Fruit fly (Drosophila melanogaster) whole organism, embryonic: ENCODE measurements around the gene CG17187.
A peak's percentile ranks its signal among the peaks of the same experiment; 100 is the strongest.

Source experiments
- Antp ChIP-seq: fragments of 200-800 bp; sonication (Bioruptor generic); optimal IDR thresholded peaks from 3 replicates; lab custom pipeline; 2016; ENCODE audit warnings: missing biosample characterization, missing genetic modification characterization
- BEAF-32 ChIP-seq: fragments of 200-800 bp; sonication (Bioruptor generic); optimal IDR thresholded peaks from 3 replicates; lab custom pipeline; 2017; ENCODE audit warnings: missing biosample characterization, missing genetic modification characterization, mild to moderate bottlenecking, moderate library complexity, missing genetic modification reagents
- Bdp1 ChIP-seq: fragments of 200-800 bp; sonication (Bioruptor generic); optimal IDR thresholded peaks from 3 replicates; lab custom pipeline; 2016; ENCODE audit warnings: missing biosample characterization, missing genetic modification characterization
- CG10267 ChIP-seq: fragments of 200-800 bp; sonication (Bioruptor generic); optimal IDR thresholded peaks from 2 replicates; lab custom pipeline; 2018; ENCODE audit warnings: missing biosample characterization, mild to moderate bottlenecking, missing genetic modification characterization, moderate library complexity
- CG11456 ChIP-seq: fragments of 200-800 bp; sonication (Bioruptor generic); IDR thresholded peaks from 3 replicates; pipeline ENCODE4 v1.3.6; 2022; ENCODE audit warnings: missing biosample characterization, missing genetic modification characterization
- CG11696 ChIP-seq: fragments of 200-800 bp; sonication (Bioruptor generic); IDR thresholded peaks from 2 replicates; pipeline ENCODE4 v1.3.6; 2022; ENCODE audit warnings: missing biosample characterization, missing genetic modification characterization
- CG12071 ChIP-seq: fragments of 200-800 bp; sonication (Bioruptor generic); optimal IDR thresholded peaks from 3 replicates; lab custom pipeline; 2018; ENCODE audit warnings: missing biosample characterization, mild to moderate bottlenecking, missing genetic modification characterization
- CG12104 ChIP-seq: fragments of 200-800 bp; sonication (Bioruptor generic); optimal IDR thresholded peaks from 3 replicates; lab custom pipeline; 2016; ENCODE audit warnings: missing biosample characterization, missing genetic modification characterization
- CG14667 ChIP-seq: fragments of 200-800 bp; sonication (Bioruptor generic); IDR thresholded peaks from 2 replicates; pipeline ENCODE4 v1.3.6; 2022; ENCODE audit warnings: missing biosample characterization, missing genetic modification characterization
- CG15601 ChIP-seq: fragments of 200-800 bp; sonication (Bioruptor generic); optimal IDR thresholded peaks from 3 replicates; lab custom pipeline; 2019; ENCODE audit warnings: missing biosample characterization, mild to moderate bottlenecking, missing genetic modification characterization, moderate library complexity
- CG16863 ChIP-seq: fragments of 200-800 bp; sonication (Bioruptor generic); optimal IDR thresholded peaks from 3 replicates; lab custom pipeline; 2016; ENCODE audit warnings: missing biosample characterization, missing genetic modification characterization
- CG18619 ChIP-seq: fragments of 200-800 bp; sonication (Bioruptor generic); optimal IDR thresholded peaks from 3 replicates; lab custom pipeline; 2017; ENCODE audit warnings: missing biosample characterization, mild to moderate bottlenecking, missing genetic modification characterization
- CG3847 ChIP-seq: fragments of 200-800 bp; sonication (Bioruptor generic); IDR thresholded peaks from 2 replicates; pipeline ENCODE4 v1.3.6; 2022; ENCODE audit warnings: missing biosample characterization, missing genetic modification characterization
- CG42726 ChIP-seq: fragments of 200-800 bp; sonication (Bioruptor generic); IDR thresholded peaks from 2 replicates; pipeline ENCODE4 v1.3.6; 2022; ENCODE audit warnings: missing biosample characterization, missing genetic modification characterization; ENCODE audit not compliant: partially characterized antibody
- CG4404 ChIP-seq: fragments of 200-800 bp; sonication (Bioruptor generic); IDR thresholded peaks from 2 replicates; pipeline ENCODE4 v1.3.6; 2022; ENCODE audit warnings: missing biosample characterization, missing genetic modification characterization
- CG5245 ChIP-seq: fragments of 200-800 bp; sonication (Bioruptor generic); optimal IDR thresholded peaks from 3 replicates; lab custom pipeline; 2016; ENCODE audit warnings: missing biosample characterization, missing genetic modification characterization
- CG6791 ChIP-seq: fragments of 200-800 bp; sonication (Bioruptor generic); IDR thresholded peaks from 3 replicates; pipeline ENCODE4 v1.3.6; 2022; ENCODE audit warnings: missing biosample characterization, missing genetic modification characterization; ENCODE audit not compliant: partially characterized antibody
- E2f2 ChIP-seq: fragments of 200-800 bp; sonication (Bioruptor generic); IDR thresholded peaks from 2 replicates; pipeline ENCODE4 v1.3.6; 2022; ENCODE audit warnings: missing biosample characterization, missing genetic modification characterization
- ERR ChIP-seq: fragments of 200-800 bp; sonication (Bioruptor generic); optimal IDR thresholded peaks from 2 replicates; lab custom pipeline; 2016; ENCODE audit warnings: missing biosample characterization, missing genetic modification characterization
- Ets97D ChIP-seq: fragments of 200-800 bp; sonication (Bioruptor generic); optimal IDR thresholded peaks from 3 replicates; lab custom pipeline; 2016; ENCODE audit warnings: missing biosample characterization, missing genetic modification characterization
- Gsc ChIP-seq: fragments of 200-800 bp; sonication (Bioruptor generic); IDR thresholded peaks from 2 replicates; pipeline ENCODE4 v1.3.6; 2022; ENCODE audit warnings: missing biosample characterization, missing genetic modification characterization
- HHEX ChIP-seq: fragments of 200-800 bp; sonication (Bioruptor generic); optimal IDR thresholded peaks from 3 replicates; lab custom pipeline; 2017; ENCODE audit warnings: missing biosample characterization, mild to moderate bottlenecking, missing genetic modification characterization, missing genetic modification reagents
- Hand ChIP-seq: fragments of 200-800 bp; sonication (Bioruptor generic); optimal IDR thresholded peaks from 2 replicates; lab custom pipeline; 2017; ENCODE audit warnings: mild to moderate bottlenecking, missing biosample characterization, missing genetic modification reagents, missing genetic modification characterization
- Hr3 ChIP-seq: fragments of 200-800 bp; sonication (Bioruptor generic); optimal IDR thresholded peaks from 3 replicates; lab custom pipeline; 2016; ENCODE audit warnings: missing biosample characterization, missing genetic modification characterization
- Hsf ChIP-seq: fragments of 200-800 bp; sonication (Bioruptor generic); optimal IDR thresholded peaks from 3 replicates; lab custom pipeline; 2016; ENCODE audit warnings: missing biosample characterization, missing genetic modification characterization
- Jarid2 ChIP-seq: fragments of 200-800 bp; sonication (Bioruptor generic); optimal IDR thresholded peaks from 3 replicates; lab custom pipeline; 2017; ENCODE audit warnings: mild to moderate bottlenecking, missing biosample characterization, missing genetic modification reagents, missing genetic modification characterization
- Lhr ChIP-seq: fragments of 200-800 bp; sonication (Bioruptor generic); optimal IDR thresholded peaks from 3 replicates; lab custom pipeline; 2017; ENCODE audit warnings: mild to moderate bottlenecking, missing biosample characterization, missing genetic modification reagents, missing genetic modification characterization
- Mad ChIP-seq: fragments of 200-800 bp; sonication (Bioruptor generic); optimal IDR thresholded peaks from 2 replicates; lab custom pipeline; 2016; ENCODE audit warnings: missing biosample characterization, missing genetic modification characterization
- Myb ChIP-seq: fragments of 200-800 bp; sonication (Bioruptor generic); optimal IDR thresholded peaks from 2 replicates; lab custom pipeline; 2016; ENCODE audit warnings: missing biosample characterization, missing genetic modification characterization
- Neu2 ChIP-seq: fragments of 200-800 bp; sonication (Bioruptor generic); optimal IDR thresholded peaks from 3 replicates; lab custom pipeline; 2016; ENCODE audit warnings: missing biosample characterization, missing genetic modification characterization, borderline replicate concordance
- Optix ChIP-seq: fragments of 200-800 bp; sonication (Bioruptor generic); IDR thresholded peaks from 3 replicates; pipeline ENCODE4 v1.3.6; 2022; ENCODE audit warnings: missing biosample characterization, missing genetic modification characterization
- Six4 ChIP-seq: fragments of 200-800 bp; sonication (Bioruptor generic); optimal IDR thresholded peaks from 2 replicates; lab custom pipeline; 2016; ENCODE audit warnings: missing biosample characterization, missing genetic modification characterization
- ash1 ChIP-seq: fragments of 200-800 bp; sonication (Bioruptor generic); optimal IDR thresholded peaks from 2 replicates; lab custom pipeline; 2018; ENCODE audit warnings: missing biosample characterization, mild to moderate bottlenecking, missing genetic modification characterization
- az2 ChIP-seq: fragments of 200-800 bp; sonication (Bioruptor generic); optimal IDR thresholded peaks from 3 replicates; lab custom pipeline; 2016; ENCODE audit warnings: missing biosample characterization, missing genetic modification characterization
- bcd ChIP-seq: fragments of 200-800 bp; sonication (Bioruptor generic); optimal IDR thresholded peaks from 2 replicates; lab custom pipeline; 2017; ENCODE audit warnings: missing biosample characterization, mild to moderate bottlenecking, missing genetic modification characterization
- cwo ChIP-seq: fragments of 200-800 bp; sonication (Bioruptor generic); optimal IDR thresholded peaks from 3 replicates; lab custom pipeline; 2017; ENCODE audit warnings: missing biosample characterization, missing genetic modification characterization, mild to moderate bottlenecking, moderate library complexity, missing genetic modification reagents
- ems ChIP-seq: fragments of 200-800 bp; sonication (Bioruptor generic); optimal IDR thresholded peaks from 3 replicates; lab custom pipeline; 2016; ENCODE audit warnings: missing biosample characterization, missing genetic modification characterization
- en ChIP-seq: fragments of 200-800 bp; sonication (Bioruptor generic); optimal IDR thresholded peaks from 2 replicates; lab custom pipeline; 2016; ENCODE audit warnings: missing biosample characterization, missing genetic modification characterization
- eyg ChIP-seq: fragments of 200-800 bp; sonication (Bioruptor generic); optimal IDR thresholded peaks from 3 replicates; lab custom pipeline; 2016; ENCODE audit warnings: missing biosample characterization, missing genetic modification characterization
- gfzf ChIP-seq: fragments of 200-800 bp; sonication (Bioruptor generic); optimal IDR thresholded peaks from 2 replicates; lab custom pipeline; 2016; ENCODE audit warnings: missing biosample characterization, mild to moderate bottlenecking, missing genetic modification characterization, moderate library complexity
- hkb ChIP-seq, 2 experiments: fragments of 200-800 bp in 1 of 2; fragments of >200 bp in 1 of 2; sonication (Bioruptor generic) in 1 of 2; IDR thresholded peaks in 1 of 2; optimal IDR thresholded peaks in 1 of 2; 2 replicates each; pipeline versions ENCODE4 v1.3.6 to Lab custom; 2017 to 2022; ENCODE audit warnings: missing biosample characterization in 1 of 2, missing genetic modification characterization in 1 of 2
- luna ChIP-seq: fragments of 200-800 bp; sonication (Bioruptor generic); optimal IDR thresholded peaks from 2 replicates; lab custom pipeline; 2016; ENCODE audit warnings: missing biosample characterization, missing genetic modification characterization
- repo ChIP-seq: fragments of 200-800 bp; sonication (Bioruptor generic); optimal IDR thresholded peaks from 2 replicates; lab custom pipeline; 2016; ENCODE audit warnings: missing biosample characterization, missing genetic modification characterization
- sob ChIP-seq: fragments of 200-800 bp; sonication (Bioruptor generic); IDR thresholded peaks from 2 replicates; pipeline ENCODE4 v1.3.6; 2022; ENCODE audit warnings: missing biosample characterization, missing genetic modification characterization
- sr ChIP-seq: fragments of 200-800 bp; sonication (Bioruptor generic); IDR thresholded peaks from 3 replicates; pipeline ENCODE4 v1.3.6; 2022; ENCODE audit warnings: missing biosample characterization, missing genetic modification characterization
- ssp ChIP-seq: fragments of 200-800 bp; sonication (Bioruptor generic); IDR thresholded peaks from 2 replicates; pipeline ENCODE4 v1.3.6; 2022; ENCODE audit warnings: missing biosample characterization, missing genetic modification characterization
- tx ChIP-seq: fragments of 200-800 bp; sonication (Bioruptor generic); optimal IDR thresholded peaks from 2 replicates; lab custom pipeline; 2016; ENCODE audit warnings: missing biosample characterization, missing genetic modification characterization

Gene CG17187

dm6 chr3R:11211291-11212061, 20.2 kb downstream of the CG17187 start (continued):
- TF ChIP-seq HHEX (peak; percentile 60), CG4404 (GFP tag; lab: Robert Waterston, UW) (peak; percentile 37; the same call in 1 of the 2 replicates), Hand (GFP tag; lab: Kevin White, UChicago) (no peak), Hsf (GFP tag; lab: Kevin White, UChicago) (peak; percentile 74), CG10267 (tag; lab: Kevin White, UChicago) (peak; percentile 53), CG5245 (GFP tag; lab: Kevin White, UChicago) (peak; percentile 45), gfzf (GFP tag; lab: Kevin White, UChicago) (no peak), eyg (GFP tag; lab: Kevin White, UChicago) (peak; percentile 29), sr (GFP tag; lab: Robert Waterston, UW) (peak; percentile 67; the same call in 2 of the 3 replicates), CG12071 (peak; percentile 58), Myb (GFP tag; lab: Kevin White, UChicago) (peak; percentile 58), sob (GFP tag; lab: Robert Waterston, UW) (peak; percentile 69), E2f2 (GFP tag; lab: Robert Waterston, UW) (0 out of 2 replicates have a peak, but pooled peaks have one; percentile 15), CG18619 (GFP tag; lab: Kevin White, UChicago) (peak; percentile 40), Mad (peak; percentile 65), ERR (peak; percentile 30), hkb (optimal IDR thresholded peaks at IDR 0.05; lab: Kevin White, UChicago) (no peak), hkb (GFP tag; IDR thresholded peaks at IDR 0.05; lab: Robert Waterston, UW) (peak; percentile 73), Gsc (GFP tag; lab: Robert Waterston, UW) (no peak), Six4 (GFP tag; lab: Kevin White, UChicago) (peak; percentile 60), ash1 (GFP tag; lab: Kevin White, UChicago) (no peak)
- TF ChIP-seq, all 482 proteins: peak for 359

DNA sequence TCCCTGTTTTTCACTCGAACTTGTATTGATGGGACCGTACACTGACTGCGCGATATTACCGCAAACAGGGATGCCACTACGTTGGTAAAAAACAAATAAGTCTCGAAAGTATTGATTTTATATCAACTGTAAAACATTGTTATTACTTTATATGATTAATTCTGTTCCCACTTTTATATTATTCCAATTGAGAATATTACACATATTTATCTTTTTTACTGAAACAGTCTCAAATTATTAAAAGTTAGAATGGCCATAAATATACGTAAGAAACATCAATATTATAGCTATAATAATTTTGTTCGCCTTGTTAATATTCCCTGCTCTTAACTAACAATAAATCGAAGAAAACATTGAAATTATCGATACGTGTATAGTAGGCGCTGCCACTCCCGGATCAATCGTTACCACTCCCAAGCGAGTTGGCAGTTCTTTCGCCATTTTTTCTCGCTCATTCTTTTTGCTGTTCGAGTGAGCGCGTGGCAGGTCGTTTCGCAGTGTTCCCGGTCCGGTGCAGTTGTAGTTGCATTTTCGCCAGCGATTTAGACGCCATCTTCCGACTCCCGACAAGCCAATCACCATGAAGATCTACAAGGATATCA, 21.8 kb downstream of the CG17187 start, which contains the start of the genes SdhC and Tctp:
TSS of gene SdhC (minus strand) at position 49 of the 602 bp plus-strand sequence.
TSS of gene Tctp (plus strand) at position 447 of the 602 bp plus-strand sequence.
- TF ChIP-seq ssp (GFP tag; lab: Robert Waterston, UW): no peak
- TF ChIP-seq CG11456 (GFP tag; lab: Robert Waterston, UW): peak; percentile 23; the same call in 2 of the 3 replicates
- peak; percentile 49 for TF ChIP-seq CG16863 (GFP tag; lab: Kevin White, UChicago)
- peak; percentile 22 for TF ChIP-seq Antp (GFP tag; lab: Kevin White, UChicago)
- TF ChIP-seq Bdp1: no peak
- peak; percentile 46 for TF ChIP-seq az2 (GFP tag; lab: Kevin White, UChicago)
- TF ChIP-seq Lhr (GFP tag; lab: Kevin White, UChicago): peak; percentile 58
- no peak for TF ChIP-seq CG14667 (GFP tag; lab: Robert Waterston, UW)
- peak; percentile 57; the same call in 1 of the 2 replicates for TF ChIP-seq CG42726
- no peak for TF ChIP-seq Jarid2 (GFP tag; lab: Kevin White, UChicago)
- peak; percentile 62 for TF ChIP-seq CG15601 (tag; lab: Kevin White, UChicago)
- TF ChIP-seq Neu2 (GFP tag; lab: Kevin White, UChicago): no peak
- TF ChIP-seq luna: no peak
- TF ChIP-seq repo (GFP tag; lab: Kevin White, UChicago): no peak
- TF ChIP-seq CG3847 (GFP tag; lab: Robert Waterston, UW): peak; percentile 28; the same call in 1 of the 2 replicates
- TF ChIP-seq tx (GFP tag; lab: Kevin White, UChicago): no peak
- TF ChIP-seq ERR: no peak
- TF ChIP-seq en: no peak
- TF ChIP-seq Hr3 (GFP tag; lab: Kevin White, UChicago): peak; percentile 41
- peak; percentile 62 for TF ChIP-seq CG6791 (GFP tag; lab: Robert Waterston, UW)
- peak; percentile 78 for TF ChIP-seq BEAF-32
- TF ChIP-seq CG12104: peak; percentile 40
- TF ChIP-seq CG11696 (GFP tag; lab: Robert Waterston, UW): no peak
- TF ChIP-seq cwo (GFP tag; lab: Kevin White, UChicago): no peak
- TF ChIP-seq bcd (GFP tag; lab: Kevin White, UChicago): peak; percentile 22
- TF ChIP-seq ems (GFP tag; lab: Kevin White, UChicago): no peak
- peak; percentile 87 for TF ChIP-seq Ets97D (GFP tag; lab: Kevin White, UChicago)
- no peak for TF ChIP-seq Optix (GFP tag; lab: Robert Waterston, UW)
